Worm (Caenorhabditis elegans): ENCODE data around the gene nspa-10.

Gene nspa-10

ce11 chrV:14734187-14734765 lies 16.0 kb downstream of the nspa-10 start, which contains the start of gene unc-61 (continued):
- TF ChIP-seq him-1 (tag; optimal IDR thresholded peaks at IDR 0.05): no peak
- no peak for TF ChIP-seq fkh-3 (tag; optimal IDR thresholded peaks at IDR 0.05)
- TF ChIP-seq sea-2 (GFP tag; IDR thresholded peaks at IDR 0.05): no peak
- peak; percentile 41 for TF ChIP-seq dpl-1 (GFP tag; optimal IDR thresholded peaks at IDR 0.05)
- no peak for TF ChIP-seq F22D6.2 (tag; optimal IDR thresholded peaks at IDR 0.05)
- no peak for TF ChIP-seq lir-1 (GFP tag; conservative IDR thresholded peaks at IDR 0.05)
- TF ChIP-seq lin-35 (GFP tag; optimal IDR thresholded peaks at IDR 0.05): peak in 1 of 3 experiments; percentile 72
- TF ChIP-seq snpc-3.4 (tag; optimal IDR thresholded peaks at IDR 0.05): peak; percentile 5

ce11 chrV:14729343-14729742 lies 20.9 kb downstream of the nspa-10 start, which contains the start of gene oig-3:
Gene oig-3 (plus strand): TSS chrV:14729643.
- TF ChIP-seq F52B5.7 (tag; optimal IDR thresholded peaks at IDR 0.05) (no peak), B0261.1 (tag; optimal IDR thresholded peaks at IDR 0.05) (no peak), ccch-3 (GFP tag; optimal IDR thresholded peaks at IDR 0.05) (no peak), ceh-91 (GFP tag; IDR thresholded peaks at IDR 0.05) (no peak), D2030.7 (GFP tag; IDR thresholded peaks at IDR 0.05) (no peak), nfya-1 (tag; optimal IDR thresholded peaks at IDR 0.05; ENCODE audit: borderline replicate concordance, insufficient read depth) (no peak), madf-3 (GFP tag; IDR thresholded peaks at IDR 0.05) (no peak), Y53F4B.3 (GFP tag; IDR thresholded peaks at IDR 0.05) (no peak), rcor-1 (GFP tag; IDR thresholded peaks at IDR 0.05) (no peak), tlf-1 (GFP tag; optimal IDR thresholded peaks at IDR 0.05) (no peak), hlh-26 (GFP tag; conservative IDR thresholded peaks at IDR 0.05) (no peak), lag-1 (GFP tag; IDR thresholded peaks at IDR 0.05) (no peak), tbx-9 (tag; optimal IDR thresholded peaks at IDR 0.05; ENCODE audit: borderline replicate concordance) (no peak), snpc-4 (GFP tag; optimal IDR thresholded peaks at IDR 0.05) (no peak), snpc-4 (tag; optimal IDR thresholded peaks at IDR 0.05) (no peak), somi-1 (GFP tag; optimal IDR thresholded peaks at IDR 0.05) (no peak)

DNA sequence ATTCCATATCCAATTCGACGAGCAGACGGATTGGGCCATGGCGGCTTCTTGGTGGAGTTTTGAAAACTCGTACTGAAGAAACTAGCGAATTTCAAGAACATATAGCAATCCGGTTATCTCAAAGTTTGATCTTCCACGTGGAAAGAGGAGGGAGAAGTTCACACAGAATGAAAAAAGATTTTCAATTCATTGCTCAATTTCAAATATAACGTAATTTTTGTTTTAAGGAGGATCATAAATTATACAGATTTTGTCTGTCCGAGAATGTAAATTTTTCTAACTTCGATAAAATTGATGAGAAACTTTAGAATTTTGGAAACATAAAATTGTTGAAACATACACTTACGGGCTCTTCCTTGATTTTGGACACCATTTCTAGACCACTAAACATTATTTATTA lies 21.5 kb downstream of the nspa-10 start, which contains the start of gene Y50E8A.2:
Gene Y50E8A.2 (minus strand): TSS at position 101 of the 400 bp plus-strand sequence.
- TF ChIP-seq pha-4 (tag; optimal IDR thresholded peaks at IDR 0.05): no peak
- TF ChIP-seq nhr-90 (tag; optimal IDR thresholded peaks at IDR 0.05): no peak
- no peak for TF ChIP-seq akir-1 (GFP tag; optimal IDR thresholded peaks at IDR 0.05)
- TF ChIP-seq attf-3 (GFP tag; conservative IDR thresholded peaks at IDR 0.05): no peak
- TF ChIP-seq nhr-179 (tag; optimal IDR thresholded peaks at IDR 0.05): no peak
- no peak for TF ChIP-seq T26A5.8 (tag; optimal IDR thresholded peaks at IDR 0.05)
- no peak for TF ChIP-seq lir-1 (GFP tag; conservative IDR thresholded peaks at IDR 0.05)
- no peak for TF ChIP-seq F33H1.4 (GFP tag; IDR thresholded peaks at IDR 0.05)
- no peak for TF ChIP-seq dpl-1 (GFP tag; optimal IDR thresholded peaks at IDR 0.05)
- TF ChIP-seq F57A8.1 (GFP tag; optimal IDR thresholded peaks at IDR 0.05): no peak
- TF ChIP-seq snpc-3.4 (tag; optimal IDR thresholded peaks at IDR 0.05): no peak
- TF ChIP-seq nhr-80 (tag; optimal IDR thresholded peaks at IDR 0.05): no peak

- no peak for TF ChIP-seq T26A5.8 (tag; optimal IDR thresholded peaks at IDR 0.05)
- TF ChIP-seq ceh-58 (GFP tag; IDR thresholded peaks at IDR 0.05): no peak
These were observed 23.7 kb downstream of the nspa-10 start, which contains the start of gene Y50E8A.1 for ce11 chrV:14726596-14726995. Gene Y50E8A.1 (plus strand): TSS chrV:14726896.
